Fruit fly (Drosophila melanogaster) whole organism, prepupa: ENCODE measurements around the gene CG9727.

ENCODE experiments used
- Blimp-1 ChIP-seq: fragments of 200-800 bp; sonication (Bioruptor generic); optimal IDR thresholded peaks from 3 replicates; lab custom pipeline; 2017; ENCODE audit warnings: missing biosample characterization, missing genetic modification characterization, mild to moderate bottlenecking, moderate library complexity, missing genetic modification reagents
- CG10631 ChIP-seq: fragments of 200-800 bp; sonication (Bioruptor generic); optimal IDR thresholded peaks from 2 replicates; lab custom pipeline; 2016; ENCODE audit warnings: missing biosample characterization, missing genetic modification characterization
- CG15336 ChIP-seq: fragments of 200-800 bp; sonication (Bioruptor generic); IDR thresholded peaks from 2 replicates; pipeline ENCODE4 v1.3.6; 2022; ENCODE audit warnings: missing biosample characterization, missing genetic modification characterization
- CG1621 ChIP-seq: fragments of 200-800 bp; sonication (Bioruptor generic); optimal IDR thresholded peaks from 3 replicates; lab custom pipeline; 2018; ENCODE audit warnings: missing biosample characterization, mild to moderate bottlenecking, missing genetic modification characterization
- CG3032 ChIP-seq: fragments of 200-800 bp; optimal IDR thresholded peaks from 2 replicates; lab custom pipeline; 2019; ENCODE audit warnings: missing biosample characterization, mild to moderate bottlenecking, missing genetic modification characterization, moderate library complexity
- CG31627 ChIP-seq: fragments of 200-800 bp; sonication (Bioruptor generic); optimal IDR thresholded peaks from 3 replicates; lab custom pipeline; 2016; ENCODE audit warnings: missing biosample characterization, missing genetic modification characterization
- CG34406 ChIP-seq: fragments of 200-800 bp; sonication (Bioruptor generic); optimal IDR thresholded peaks from 3 replicates; lab custom pipeline; 2016; ENCODE audit warnings: missing biosample characterization, missing genetic modification characterization
- CG3919 ChIP-seq: fragments of 200-800 bp; sonication (Bioruptor generic); optimal IDR thresholded peaks from 3 replicates; lab custom pipeline; 2016; ENCODE audit warnings: missing biosample characterization, missing genetic modification characterization
- CG6163 ChIP-seq: fragments of 200-800 bp; sonication (Bioruptor generic); IDR thresholded peaks from 3 replicates; pipeline ENCODE4 v1.3.6; 2022; ENCODE audit warnings: missing biosample characterization, missing genetic modification characterization
- CG6276 ChIP-seq: fragments of 200-800 bp; sonication (Bioruptor generic); optimal IDR thresholded peaks from 2 replicates; lab custom pipeline; 2017; ENCODE audit warnings: missing biosample characterization, mild to moderate bottlenecking, missing genetic modification characterization
- CG6808 ChIP-seq: fragments of 200-800 bp; sonication (Bioruptor generic); optimal IDR thresholded peaks from 3 replicates; lab custom pipeline; 2017; ENCODE audit warnings: missing biosample characterization, missing genetic modification characterization, mild to moderate bottlenecking, moderate library complexity, missing genetic modification reagents
- CG6854 ChIP-seq: fragments of 200-800 bp; sonication (Bioruptor generic); optimal IDR thresholded peaks from 2 replicates; lab custom pipeline; 2017; ENCODE audit warnings: missing biosample characterization, mild to moderate bottlenecking, missing genetic modification characterization
- CG7368 ChIP-seq: fragments of 200-800 bp; sonication (Bioruptor generic); optimal IDR thresholded peaks from 3 replicates; lab custom pipeline; 2016; ENCODE audit warnings: missing biosample characterization, missing genetic modification characterization
- CG8119 ChIP-seq: fragments of 200-800 bp; sonication (Bioruptor generic); IDR thresholded peaks from 3 replicates; pipeline ENCODE4 v1.3.6; 2022; ENCODE audit warnings: missing biosample characterization, missing genetic modification characterization
- CG8319 ChIP-seq: fragments of 200-800 bp; sonication (Bioruptor generic); optimal IDR thresholded peaks from 3 replicates; lab custom pipeline; 2016; ENCODE audit warnings: missing biosample characterization, missing genetic modification characterization
- CG8632 ChIP-seq: fragments of 200-800 bp; sonication (Bioruptor generic); optimal IDR thresholded peaks from 3 replicates; lab custom pipeline; 2016; ENCODE audit warnings: missing biosample characterization, missing genetic modification characterization
- CG9139 ChIP-seq: fragments of 200-800 bp; sonication (Bioruptor generic); optimal IDR thresholded peaks from 3 replicates; lab custom pipeline; 2017; ENCODE audit warnings: missing biosample characterization, mild to moderate bottlenecking, missing genetic modification characterization
- Eip75B ChIP-seq: fragments of 200-800 bp; sonication (Bioruptor generic); optimal IDR thresholded peaks from 3 replicates; lab custom pipeline; 2016; ENCODE audit warnings: missing biosample characterization, missing genetic modification characterization
- Eip78C ChIP-seq: fragments of 200-800 bp; sonication (Bioruptor generic); peaks from one replicate; lab custom pipeline; 2016; ENCODE audit warnings: missing biosample characterization, missing genetic modification characterization
- Eip93F ChIP-seq: fragments of 200-800 bp; sonication (Bioruptor generic); optimal IDR thresholded peaks from 2 replicates; lab custom pipeline; 2016; ENCODE audit warnings: missing biosample characterization, mild to moderate bottlenecking, missing genetic modification characterization
- Ets96B ChIP-seq: fragments of 200-800 bp; optimal IDR thresholded peaks from 2 replicates; lab custom pipeline; 2019; ENCODE audit warnings: missing biosample characterization, mild to moderate bottlenecking, missing genetic modification characterization, moderate library complexity
- Gug ChIP-seq: fragments of 200-800 bp; sonication (Bioruptor generic); IDR thresholded peaks from 2 replicates; pipeline ENCODE4 v1.3.6; 2022; ENCODE audit warnings: missing biosample characterization, missing genetic modification characterization
- Hr4 ChIP-seq: fragments of 200-800 bp; sonication (Bioruptor generic); optimal IDR thresholded peaks from 3 replicates; lab custom pipeline; 2016; ENCODE audit warnings: missing biosample characterization, missing genetic modification characterization
- Lpt ChIP-seq: fragments of 200-800 bp; sonication (Bioruptor generic); optimal IDR thresholded peaks from 3 replicates; lab custom pipeline; 2016; ENCODE audit warnings: missing biosample characterization, missing genetic modification characterization
- Met ChIP-seq: fragments of 200-800 bp; sonication (Bioruptor generic); optimal IDR thresholded peaks from 3 replicates; lab custom pipeline; 2016; ENCODE audit warnings: missing biosample characterization, missing genetic modification characterization
- Smox ChIP-seq: fragments of 200-800 bp; sonication (Bioruptor generic); optimal IDR thresholded peaks from 3 replicates; lab custom pipeline; 2016; ENCODE audit warnings: missing biosample characterization, missing genetic modification characterization
- Sox102F ChIP-seq: fragments of 200-800 bp; sonication (Bioruptor generic); optimal IDR thresholded peaks from 2 replicates; lab custom pipeline; 2016; ENCODE audit warnings: missing biosample characterization, mild to moderate bottlenecking, missing genetic modification characterization
- Sox14 ChIP-seq: fragments of 200-800 bp; sonication (Bioruptor generic); optimal IDR thresholded peaks from 3 replicates; lab custom pipeline; 2016; ENCODE audit warnings: missing biosample characterization, missing genetic modification characterization
- Sox15 ChIP-seq: fragments of 200-800 bp; sonication (Bioruptor generic); optimal IDR thresholded peaks from 3 replicates; lab custom pipeline; 2016; ENCODE audit warnings: missing biosample characterization, missing genetic modification characterization
- achi ChIP-seq: fragments of 200-800 bp; sonication (Bioruptor generic); optimal IDR thresholded peaks from 3 replicates; lab custom pipeline; 2016; ENCODE audit warnings: missing biosample characterization, missing genetic modification characterization
- dsx ChIP-seq: fragments of 200-800 bp; optimal IDR thresholded peaks from 3 replicates; lab custom pipeline; 2019; ENCODE audit warnings: missing biosample characterization, mild to moderate bottlenecking, missing genetic modification characterization, moderate library complexity; ENCODE audit not compliant: poor library complexity, severe bottlenecking
- esn ChIP-seq: fragments of 200-800 bp; sonication (Bioruptor generic); optimal IDR thresholded peaks from 2 replicates; lab custom pipeline; 2016; ENCODE audit warnings: missing biosample characterization, mild to moderate bottlenecking, missing genetic modification characterization, moderate library complexity
- fd59A ChIP-seq: fragments of 200-800 bp; sonication (Bioruptor generic); optimal IDR thresholded peaks from 2 replicates; lab custom pipeline; 2017; ENCODE audit warnings: missing biosample characterization, mild to moderate bottlenecking, missing genetic modification characterization, missing genetic modification reagents
- fd85E ChIP-seq: fragments of 200-800 bp; sonication (Bioruptor generic); optimal IDR thresholded peaks from 3 replicates; lab custom pipeline; 2016; ENCODE audit warnings: missing biosample characterization, missing genetic modification characterization
- salr ChIP-seq, 2 experiments: fragments of 200-800 bp; sonication (Bioruptor generic); optimal IDR thresholded peaks; 3 replicates each; lab custom pipeline; 2016 to 2018; ENCODE audit warnings: missing biosample characterization in 2 of 2, missing genetic modification characterization in 2 of 2, mild to moderate bottlenecking in 1 of 2
- spab ChIP-seq: fragments of 200-800 bp; sonication (Bioruptor generic); optimal IDR thresholded peaks from 2 replicates; lab custom pipeline; 2017; ENCODE audit warnings: missing biosample characterization, mild to moderate bottlenecking, missing genetic modification characterization, missing genetic modification reagents
- ss ChIP-seq, 2 experiments: fragments of 200-800 bp; sonication (Bioruptor generic); optimal IDR thresholded peaks; 2 replicates in 1 of 2; 3 replicates in 1 of 2; lab custom pipeline; 2017 to 2018; ENCODE audit warnings: mild to moderate bottlenecking in 2 of 2, missing biosample characterization in 2 of 2, missing genetic modification characterization in 2 of 2, moderate library complexity in 1 of 2
- svp ChIP-seq: fragments of 200-800 bp; sonication (Bioruptor generic); peaks from one replicate; lab custom pipeline; 2016; ENCODE audit warnings: missing biosample characterization, missing genetic modification characterization
- topi ChIP-seq: fragments of 200-800 bp; sonication (Bioruptor generic); optimal IDR thresholded peaks from 3 replicates; lab custom pipeline; 2016; ENCODE audit warnings: missing biosample characterization, missing genetic modification characterization
- vri ChIP-seq: fragments of 200-800 bp; sonication (Bioruptor generic); optimal IDR thresholded peaks from 3 replicates; lab custom pipeline; 2016; ENCODE audit warnings: missing biosample characterization, mild to moderate bottlenecking, missing genetic modification characterization

CG9727 gene

DNA sequence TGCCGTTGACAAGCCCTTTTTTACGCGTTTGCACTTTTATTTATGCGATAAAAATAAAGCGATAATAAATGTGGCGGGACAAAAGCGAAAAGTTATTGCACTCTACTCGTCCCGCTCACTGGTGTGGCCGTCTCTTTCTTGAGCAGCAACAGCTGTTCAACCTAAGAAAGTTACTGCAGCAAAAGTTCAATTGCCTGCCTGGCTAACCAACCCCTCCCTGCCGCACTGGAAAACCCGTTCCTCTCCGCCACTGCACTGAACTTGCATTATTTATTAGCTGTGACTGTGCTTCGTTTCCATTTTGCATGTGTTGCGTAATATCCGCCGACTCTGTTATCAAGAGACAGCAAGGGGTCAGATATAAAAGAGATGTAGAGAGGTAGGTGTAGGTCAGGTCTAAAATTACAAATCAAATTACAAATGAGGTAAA is 34.7 kb downstream of the CG9727 start:
- TF ChIP-seq CG1621 (tag; lab: Kevin White, UChicago) (no peak), CG8119 (GFP tag; lab: Robert Waterston, UW) (peak; percentile 50; the same call in 1 of the 3 replicates), achi (no peak), CG6854 (GFP tag; lab: Kevin White, UChicago) (peak; percentile 3), dsx (GFP tag; lab: Kevin White, UChicago) (peak; percentile 62), ss (GFP tag; optimal IDR thresholded peaks at IDR 0.05; lab: Kevin White, UChicago) (no peak), Smox (GFP tag; lab: Kevin White, UChicago) (no peak), Gug (no peak), CG31627 (GFP tag; lab: Kevin White, UChicago) (no peak), Sox15 (GFP tag; lab: Kevin White, UChicago) (no peak), topi (GFP tag; lab: Kevin White, UChicago) (peak; percentile 15), fd59A (GFP tag; lab: Kevin White, UChicago) (no peak), Eip93F (GFP tag; lab: Kevin White, UChicago) (no peak), fd85E (GFP tag; lab: Kevin White, UChicago) (no peak), vri (peak; percentile 97), CG3919 (GFP tag; lab: Kevin White, UChicago) (no peak), CG15336 (0 out of 2 replicates have a peak, but pooled peaks have one; percentile 8), CG7368 (GFP tag; lab: Kevin White, UChicago) (no peak), Eip78C (GFP tag; lab: Kevin White, UChicago) (peak; percentile 63), CG34406 (GFP tag; lab: Kevin White, UChicago) (no peak), Sox14 (GFP tag; lab: Kevin White, UChicago) (peak; percentile 59), CG3032 (no peak), Eip75B (GFP tag; lab: Kevin White, UChicago) (peak; percentile 38), spab (GFP tag; lab: Kevin White, UChicago) (no peak), Ets96B (no peak), CG6808 (GFP tag; lab: Kevin White, UChicago) (no peak), CG10631 (GFP tag; lab: Kevin White, UChicago) (no peak), Lpt (GFP tag; lab: Kevin White, UChicago) (peak; percentile 47), CG6276 (GFP tag; lab: Kevin White, UChicago) (peak; percentile 13), CG8319 (GFP tag; lab: Kevin White, UChicago) (no peak), salr (GFP tag; optimal IDR thresholded peaks at IDR 0.05; lab: Kevin White, UChicago) (no peak), CG9139 (GFP tag; lab: Kevin White, UChicago) (no peak), esn (GFP tag; lab: Kevin White, UChicago) (peak; percentile 5), CG8632 (GFP tag; lab: Kevin White, UChicago) (no peak), svp (GFP tag; lab: Kevin White, UChicago) (peak; percentile 73), Sox102F (peak; percentile 9), Hr4 (GFP tag; lab: Kevin White, UChicago) (no peak), CG6163 (GFP tag; lab: Robert Waterston, UW) (peak; percentile 41; the same call in 1 of the 3 replicates), Blimp-1 (GFP tag; lab: Kevin White, UChicago) (peak; percentile 63)

DNA sequence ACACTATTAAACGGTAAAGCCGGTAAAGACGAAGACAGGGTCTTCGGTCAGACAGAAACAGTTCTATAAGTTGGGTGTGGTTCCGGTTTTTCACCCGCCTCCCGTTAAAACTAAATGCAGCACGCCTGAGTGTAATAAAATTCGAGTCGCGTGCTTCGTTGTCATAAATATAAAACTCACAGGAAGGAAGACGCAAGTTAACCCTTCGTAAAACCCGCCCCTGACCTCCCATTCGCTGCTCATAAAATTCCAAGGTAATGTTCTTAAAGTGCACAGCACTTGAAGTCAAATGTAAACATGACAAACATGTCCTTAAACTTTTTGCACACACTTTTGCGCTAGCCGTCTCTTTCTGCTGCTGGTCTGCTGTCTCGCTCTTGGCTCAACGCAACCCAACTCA is 35.2 kb downstream of the CG9727 start:
- TF ChIP-seq Smox (GFP tag; lab: Kevin White, UChicago) (no peak), Met (GFP tag; lab: Kevin White, UChicago) (no peak), ss (GFP tag; optimal IDR thresholded peaks at IDR 0.05; lab: Kevin White, UChicago) (peak in 1 of 2 experiments; percentile 75), Sox15 (GFP tag; lab: Kevin White, UChicago) (no peak)
- TF ChIP-seq, all 60 proteins: peak for 1
